Worm (Caenorhabditis elegans): ENCODE measurements around the gene try-4.

try-4 gene

DNA sequence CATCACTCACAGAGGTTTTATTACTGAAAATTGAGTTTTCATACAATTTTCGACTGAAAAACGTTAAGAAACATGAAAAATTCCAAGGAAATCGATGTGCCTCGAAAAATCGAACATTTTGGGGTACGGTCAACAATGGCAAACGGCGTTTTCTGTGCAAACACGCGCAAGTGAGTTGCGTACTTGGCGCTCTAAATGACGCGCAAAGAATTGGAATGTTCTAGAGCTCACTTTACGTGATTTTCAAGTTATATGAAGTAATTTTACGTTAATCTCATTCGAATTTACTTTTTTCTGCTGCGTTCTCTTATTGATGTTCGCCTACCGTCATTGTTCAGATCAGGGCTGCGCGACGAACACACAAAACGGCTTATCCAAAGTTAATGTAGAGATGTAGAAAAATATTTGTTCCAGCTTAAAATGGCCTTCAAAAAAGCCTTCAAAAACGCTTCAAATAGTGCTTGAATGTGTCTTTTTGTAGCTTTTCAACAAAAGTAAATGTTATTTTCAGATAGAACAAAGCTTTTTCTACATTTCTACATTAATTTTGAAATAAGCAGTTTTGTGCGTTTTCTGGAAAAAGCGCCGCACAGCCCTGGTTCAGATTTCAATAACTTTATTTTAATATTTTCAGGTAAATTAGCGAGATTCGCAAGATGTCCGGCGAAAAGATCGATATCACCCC lies 15.3 kb downstream of the try-4 start, which contains the start of the genes F31D4.2 and fkb-6:
F31D4.2 (minus strand) TSS at position 23 of the 685 bp plus-strand sequence.
fkb-6 (plus strand) TSS at position 635 of the 685 bp plus-strand sequence.
- TF ChIP-seq cog-1 (tag; optimal IDR thresholded peaks at IDR 0.05) (peak; percentile 6), ztf-29 (GFP tag; IDR thresholded peaks at IDR 0.05) (no peak), klf-2 (GFP tag; conservative IDR thresholded peaks at IDR 0.05) (no peak)

DNA sequence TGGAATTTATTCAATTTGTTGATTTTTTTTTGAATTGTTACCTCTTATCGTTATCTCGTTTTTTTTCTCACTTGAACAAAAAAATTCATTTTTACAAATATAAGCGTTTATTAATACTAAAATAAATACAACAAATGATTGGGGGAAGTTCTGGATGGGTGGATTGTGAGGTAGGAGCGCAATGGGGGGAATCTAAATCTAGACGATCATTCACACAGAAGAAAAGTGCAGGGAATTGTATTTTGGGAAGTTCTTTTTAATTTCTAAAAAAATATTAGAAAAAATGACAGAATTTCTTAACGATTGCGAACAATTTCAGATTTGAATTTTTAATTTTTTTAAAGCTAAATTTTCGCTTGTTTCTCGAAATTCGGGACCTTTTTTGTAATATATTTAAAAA lies 19.5 kb downstream of the try-4 start:
- TF ChIP-seq med-1 (GFP tag; optimal IDR thresholded peaks at IDR 0.05; ENCODE audit: insufficient read depth) (no peak), klf-2 (GFP tag; conservative IDR thresholded peaks at IDR 0.05) (no peak), T22C8.4 (GFP tag; IDR thresholded peaks at IDR 0.05) (no peak), ref-1 (GFP tag; conservative IDR thresholded peaks at IDR 0.05) (no peak), cog-1 (tag; optimal IDR thresholded peaks at IDR 0.05) (no peak)

DNA sequence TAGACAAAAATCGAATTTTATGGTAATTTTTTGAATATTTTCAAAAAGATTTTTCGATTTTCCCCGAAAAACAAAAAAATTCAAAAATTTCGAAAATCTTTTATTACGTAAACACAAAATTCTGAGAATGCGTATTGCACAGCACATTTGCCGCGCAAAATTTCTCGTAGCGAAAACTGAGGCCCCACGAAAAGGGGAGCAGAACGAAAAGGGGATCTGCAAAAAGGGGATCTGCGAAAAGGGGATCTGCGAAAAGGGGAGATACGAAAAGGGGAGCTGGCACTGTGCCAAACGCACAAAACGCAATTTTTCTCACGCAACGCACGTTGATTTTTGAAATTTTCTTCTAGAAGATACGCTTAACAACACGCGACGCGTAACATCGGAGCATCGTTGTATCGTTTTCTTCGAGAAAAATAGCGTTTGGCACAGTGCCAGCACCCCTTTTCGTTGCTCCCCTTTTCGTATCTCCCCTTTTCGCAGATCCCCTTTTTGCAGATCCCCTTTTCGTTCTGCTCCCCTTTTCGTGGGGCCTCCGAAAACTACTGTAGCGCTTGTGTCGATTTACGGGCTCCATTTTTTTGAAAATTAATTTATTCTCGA lies 21.5 kb downstream of the try-4 start:
- TF ChIP-seq flt-1 (GFP tag; IDR thresholded peaks at IDR 0.05): peak; percentile 69; the same call in 1 of the 2 replicates
- TF ChIP-seq ztf-23 (GFP tag; IDR thresholded peaks at IDR 0.05): peak; percentile 76
- TF ChIP-seq klf-2 (GFP tag; conservative IDR thresholded peaks at IDR 0.05): 0 out of 2 replicates have a peak, but pooled peaks have one; percentile 34

DNA sequence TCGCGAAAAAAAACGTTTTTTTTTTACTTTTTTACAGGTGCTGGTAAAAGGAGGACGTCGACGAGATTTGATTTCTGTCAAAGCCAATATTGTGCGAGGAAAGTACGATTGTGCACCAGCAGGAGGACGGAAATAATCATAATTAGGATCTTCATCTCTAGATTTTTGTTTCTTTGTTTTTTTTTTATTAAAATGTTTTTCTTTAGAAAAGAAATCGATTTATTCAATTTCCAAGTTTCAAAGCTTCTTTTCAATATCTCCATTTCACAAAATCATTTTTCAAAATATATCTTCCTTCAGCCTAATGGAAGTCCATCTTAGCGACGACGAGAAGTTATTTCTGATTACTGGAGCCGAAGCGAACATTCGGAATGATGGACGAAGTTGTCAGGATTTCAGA lies 22.4 kb downstream of the try-4 start, which contains the start of gene exos-7:
exos-7 (plus strand) TSS at position 301 of the 400 bp plus-strand sequence.
- TF ChIP-seq tab-1 (GFP tag; IDR thresholded peaks at IDR 0.05) (no peak), flt-1 (GFP tag; IDR thresholded peaks at IDR 0.05) (no peak), T22C8.4 (GFP tag; IDR thresholded peaks at IDR 0.05) (no peak), klf-2 (GFP tag; conservative IDR thresholded peaks at IDR 0.05) (no peak), ztf-29 (GFP tag; IDR thresholded peaks at IDR 0.05) (no peak), ztf-23 (GFP tag; IDR thresholded peaks at IDR 0.05) (no peak), med-1 (GFP tag; optimal IDR thresholded peaks at IDR 0.05; ENCODE audit: insufficient read depth) (no peak)

DNA sequence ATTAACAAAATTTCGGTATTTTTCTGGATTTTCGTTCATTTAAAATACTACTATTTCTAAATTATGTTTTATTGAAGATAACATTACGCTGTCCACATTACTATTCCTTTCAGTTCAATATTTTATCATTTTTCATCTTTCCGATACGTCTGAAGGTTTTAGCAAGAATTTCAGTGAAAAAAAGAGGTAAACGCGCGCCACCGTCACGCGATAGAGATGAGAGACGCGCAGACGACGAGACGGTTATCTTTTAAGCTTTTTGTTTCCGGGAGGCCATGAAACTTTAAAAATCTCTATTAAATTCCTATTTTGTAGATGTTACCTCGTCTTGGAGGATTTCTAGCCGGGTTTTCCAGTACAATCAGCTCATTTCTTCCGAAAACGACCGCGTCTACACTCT lies 23.2 kb downstream of the try-4 start, which contains the start of gene mrps-12:
mrps-12 (plus strand) TSS at position 316 of the 400 bp plus-strand sequence.
- no peak for TF ChIP-seq klf-2 (GFP tag; conservative IDR thresholded peaks at IDR 0.05)
- no peak for TF ChIP-seq med-1 (GFP tag; optimal IDR thresholded peaks at IDR 0.05; ENCODE audit: insufficient read depth)
- no peak for TF ChIP-seq tab-1 (GFP tag; IDR thresholded peaks at IDR 0.05)
- TF ChIP-seq ztf-23 (GFP tag; IDR thresholded peaks at IDR 0.05): no peak

DNA sequence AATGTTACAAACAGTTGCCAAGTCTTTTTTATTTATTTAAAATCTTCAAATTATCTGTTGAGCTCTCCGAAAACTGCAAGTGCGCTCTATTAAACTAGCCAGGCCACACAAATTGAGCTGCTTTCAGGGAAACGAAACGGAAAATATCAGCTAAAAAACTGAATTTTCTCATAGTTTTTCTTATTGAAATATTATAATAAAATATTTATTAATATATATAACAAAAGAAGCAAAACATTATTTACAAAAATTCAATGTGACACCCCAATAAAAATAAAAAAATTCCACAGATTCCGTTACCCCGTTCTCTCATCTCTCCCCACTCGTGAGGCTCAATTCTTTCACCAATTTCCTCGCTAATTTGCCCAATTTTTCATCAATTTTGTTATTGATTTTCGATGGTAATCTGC lies 28.4 kb downstream of the try-4 start:
- peak; percentile 30 for TF ChIP-seq cog-1 (tag; optimal IDR thresholded peaks at IDR 0.05)
- no peak for TF ChIP-seq med-1 (GFP tag; optimal IDR thresholded peaks at IDR 0.05; ENCODE audit: insufficient read depth)
- peak; percentile 29; the same call in 1 of the 2 replicates for TF ChIP-seq flt-1 (GFP tag; IDR thresholded peaks at IDR 0.05)

DNA sequence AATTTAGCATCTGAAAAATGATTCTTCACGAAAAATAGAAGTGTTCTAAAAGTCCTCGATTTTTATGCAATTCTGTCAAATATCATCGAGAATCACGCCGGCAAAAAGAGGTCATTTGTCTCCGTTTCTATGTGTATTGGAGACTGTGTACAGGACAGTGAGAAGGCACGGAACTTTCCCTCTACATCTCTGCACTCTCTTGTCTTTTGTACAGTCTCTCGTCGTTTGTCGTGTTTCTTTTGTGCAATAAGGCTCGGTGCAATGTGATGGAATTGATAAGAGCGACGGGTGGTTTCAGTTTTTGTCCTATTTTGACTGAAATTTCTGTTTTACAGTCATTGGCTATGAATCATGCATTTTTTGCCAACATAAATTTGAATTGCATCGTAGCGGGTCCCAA lies 29.1 kb downstream of the try-4 start:
- TF ChIP-seq ref-1 (GFP tag; conservative IDR thresholded peaks at IDR 0.05) (no peak), cog-1 (tag; optimal IDR thresholded peaks at IDR 0.05) (no peak), tab-1 (GFP tag; IDR thresholded peaks at IDR 0.05) (no peak), T22C8.4 (GFP tag; IDR thresholded peaks at IDR 0.05) (no peak), med-1 (GFP tag; optimal IDR thresholded peaks at IDR 0.05; ENCODE audit: insufficient read depth) (no peak), ztf-29 (GFP tag; IDR thresholded peaks at IDR 0.05) (no peak), flt-1 (GFP tag; IDR thresholded peaks at IDR 0.05) (no peak), klf-2 (GFP tag; conservative IDR thresholded peaks at IDR 0.05) (no peak), ztf-23 (GFP tag; IDR thresholded peaks at IDR 0.05) (no peak)

DNA sequence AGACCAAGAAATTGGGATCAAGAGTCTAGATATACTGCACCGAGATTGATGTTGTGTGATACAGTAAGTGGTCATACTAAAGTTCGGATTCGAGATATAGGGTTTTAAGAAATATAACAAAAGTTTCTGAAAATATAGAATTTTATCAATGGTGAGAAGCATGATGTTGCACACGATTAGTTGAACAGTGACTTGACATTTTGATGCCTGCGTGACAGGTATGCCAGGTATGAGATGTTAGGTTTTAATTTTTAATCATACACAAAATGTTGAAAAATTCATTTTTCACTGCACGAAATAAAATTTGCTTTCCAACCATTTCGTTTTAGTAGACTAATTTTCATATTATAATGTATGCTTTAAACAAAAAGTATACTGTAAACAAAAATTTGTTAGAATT lies 30.5 kb downstream of the try-4 start:
- no peak for TF ChIP-seq ztf-23 (GFP tag; IDR thresholded peaks at IDR 0.05)
- no peak for TF ChIP-seq tab-1 (GFP tag; IDR thresholded peaks at IDR 0.05)
- TF ChIP-seq flt-1 (GFP tag; IDR thresholded peaks at IDR 0.05): no peak
- no peak for TF ChIP-seq klf-2 (GFP tag; conservative IDR thresholded peaks at IDR 0.05)
- TF ChIP-seq T22C8.4 (GFP tag; IDR thresholded peaks at IDR 0.05): no peak
- no peak for TF ChIP-seq ztf-29 (GFP tag; IDR thresholded peaks at IDR 0.05)
- no peak for TF ChIP-seq cog-1 (tag; optimal IDR thresholded peaks at IDR 0.05)
- no peak for TF ChIP-seq med-1 (GFP tag; optimal IDR thresholded peaks at IDR 0.05; ENCODE audit: insufficient read depth)
- no peak for TF ChIP-seq ref-1 (GFP tag; conservative IDR thresholded peaks at IDR 0.05)

DNA sequence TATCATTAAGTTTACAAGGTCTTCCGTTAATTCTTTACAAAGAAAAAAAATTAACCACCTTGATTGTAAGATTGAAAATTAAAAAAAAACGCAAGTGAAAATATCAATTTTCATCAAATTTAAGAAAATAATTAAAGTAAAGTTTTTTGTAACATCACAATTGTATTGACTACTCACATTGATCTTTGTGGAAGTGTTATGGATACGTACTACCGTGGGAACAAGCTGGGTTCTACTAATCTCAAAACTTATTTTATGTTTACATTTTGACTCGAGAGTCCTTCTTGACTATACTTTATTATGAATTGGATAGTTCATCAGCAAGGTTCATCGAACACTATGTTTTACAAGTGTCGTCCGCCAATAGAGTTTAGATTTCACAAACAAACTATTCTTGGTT lies 31.4 kb downstream of the try-4 start, which contains the start of gene num-1:
num-1 (plus strand) TSS at position 301 of the 400 bp plus-strand sequence.
- TF ChIP-seq ref-1 (GFP tag; conservative IDR thresholded peaks at IDR 0.05) (no peak), T22C8.4 (GFP tag; IDR thresholded peaks at IDR 0.05) (no peak), tab-1 (GFP tag; IDR thresholded peaks at IDR 0.05) (no peak), ztf-29 (GFP tag; IDR thresholded peaks at IDR 0.05) (no peak), cog-1 (tag; optimal IDR thresholded peaks at IDR 0.05) (no peak), med-1 (GFP tag; optimal IDR thresholded peaks at IDR 0.05; ENCODE audit: insufficient read depth) (no peak), klf-2 (GFP tag; conservative IDR thresholded peaks at IDR 0.05) (no peak), ztf-23 (GFP tag; IDR thresholded peaks at IDR 0.05) (no peak)

DNA sequence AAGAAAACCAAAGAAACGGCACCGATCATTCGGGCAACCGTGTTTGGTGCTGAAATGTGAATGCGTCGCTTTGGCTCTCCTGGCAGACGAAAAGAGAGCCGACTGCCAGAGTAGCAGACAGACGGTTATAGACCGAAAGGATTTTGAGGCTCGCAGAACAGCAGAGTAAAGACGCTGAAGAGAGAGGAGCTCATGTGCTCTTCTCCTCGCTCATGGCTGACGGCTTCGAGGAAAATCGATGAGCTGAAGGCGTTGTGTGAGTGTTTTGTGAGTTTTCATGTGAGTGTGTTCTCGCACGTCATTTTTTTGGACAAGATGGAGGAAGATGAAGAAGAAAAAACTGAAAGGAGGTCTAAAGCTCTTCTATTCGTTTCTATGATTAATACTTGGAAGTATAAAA lies 32.1 kb downstream of the try-4 start, which contains the start of gene sbt-1:
sbt-1 (minus strand) TSS at position 62 of the 400 bp plus-strand sequence.
- peak; percentile 32; the same call in 1 of the 2 replicates for TF ChIP-seq T22C8.4 (GFP tag; IDR thresholded peaks at IDR 0.05)
- TF ChIP-seq med-1 (GFP tag; optimal IDR thresholded peaks at IDR 0.05; ENCODE audit: insufficient read depth): no peak
- 0 out of 2 replicates have a peak, but pooled peaks have one; percentile 4 for TF ChIP-seq flt-1 (GFP tag; IDR thresholded peaks at IDR 0.05)
